Fruit fly (Drosophila melanogaster): ENCODE data around the gene CG3558.

CG3558 gene

dm6 chr2L:3022986-3023385, 30.3 kb downstream of the CG3558 start, which contains the start of the genes alpha4GT1 and Prp40 (continued):
- TF ChIP-seq klu (GFP tag; IDR thresholded peaks at IDR 0.05), result no peak
- TF ChIP-seq Sin3A (optimal IDR thresholded peaks at IDR 0.05), result peak; percentile 45
- TF ChIP-seq CG6654 (GFP tag; optimal IDR thresholded peaks at IDR 0.05), result no peak
- TF ChIP-seq Dip3 (GFP tag; optimal IDR thresholded peaks at IDR 0.05), result no peak
- no peak for TF ChIP-seq CG4424 (GFP tag; optimal IDR thresholded peaks at IDR 0.05)
- no peak for TF ChIP-seq dimm (GFP tag; IDR thresholded peaks at IDR 0.05)
- no peak for TF ChIP-seq CG10543 (GFP tag; optimal IDR thresholded peaks at IDR 0.05)
- TF ChIP-seq vnd (GFP tag; IDR thresholded peaks at IDR 0.05; ENCODE audit: partially characterized antibody), result peak; percentile 86
- TF ChIP-seq Dll (GFP tag; IDR thresholded peaks at IDR 0.05; ENCODE audit: partially characterized antibody), result peak; percentile 79
- TF ChIP-seq usp (GFP tag; optimal IDR thresholded peaks at IDR 0.05), result no peak
- no peak for TF ChIP-seq jigr1 (GFP tag; IDR thresholded peaks at IDR 0.05)
- TF ChIP-seq CG6854 (GFP tag; optimal IDR thresholded peaks at IDR 0.05), result no peak
- no peak for TF ChIP-seq HLHmδ (GFP tag; optimal IDR thresholded peaks at IDR 0.05)
- TF ChIP-seq CTCF (GFP tag; optimal IDR thresholded peaks at IDR 0.05), result no peak
- TF ChIP-seq C15 (GFP tag; IDR thresholded peaks at IDR 0.05), result no peak
- no peak for TF ChIP-seq HLH54F (GFP tag; optimal IDR thresholded peaks at IDR 0.05)
- no peak for TF ChIP-seq Mrtf (GFP tag; IDR thresholded peaks at IDR 0.05)
- TF ChIP-seq Mad (GFP tag; optimal IDR thresholded peaks at IDR 0.05), result no peak
- no peak for TF ChIP-seq CG8281 (tag; optimal IDR thresholded peaks at IDR 0.05)
- TF ChIP-seq CG11398 (GFP tag; optimal IDR thresholded peaks at IDR 0.05), result no peak
- TF ChIP-seq hb (GFP tag; IDR thresholded peaks at IDR 0.05; ENCODE audit: partially characterized antibody), result peak; percentile 79; the same call in 2 of the 3 replicates
- TF ChIP-seq gsb (GFP tag; IDR thresholded peaks at IDR 0.05), result no peak
- no peak for TF ChIP-seq CG3065 (GFP tag; optimal IDR thresholded peaks at IDR 0.05)
- TF ChIP-seq CG2129 (GFP tag; IDR thresholded peaks at IDR 0.05; ENCODE audit: partially characterized antibody), result 0 out of 2 replicates have a peak, but pooled peaks have one; percentile 16
- no peak for TF ChIP-seq Doc2 (GFP tag; IDR thresholded peaks at IDR 0.05)
- no peak for TF ChIP-seq lola (GFP tag; optimal IDR thresholded peaks at IDR 0.05)
- TF ChIP-seq onecut (GFP tag; IDR thresholded peaks at IDR 0.05), result no peak; the same call in 1 of the 2 replicates
- no peak for TF ChIP-seq CG10431 (GFP tag; optimal IDR thresholded peaks at IDR 0.05)
- no peak for TF ChIP-seq run (tag; optimal IDR thresholded peaks at IDR 0.05)
- no peak for TF ChIP-seq nom (GFP tag; optimal IDR thresholded peaks at IDR 0.05)
- TF ChIP-seq jing (GFP tag; optimal IDR thresholded peaks at IDR 0.05), result no peak
- no peak for TF ChIP-seq B-H1 (GFP tag; IDR thresholded peaks at IDR 0.05)
- no peak for TF ChIP-seq ftz-f1 (GFP tag; optimal IDR thresholded peaks at IDR 0.05)
- TF ChIP-seq crc (GFP tag; optimal IDR thresholded peaks at IDR 0.05), result no peak
- TF ChIP-seq z (GFP tag; IDR thresholded peaks at IDR 0.05), result no peak
- peak; percentile 53 for TF ChIP-seq Dp (GFP tag; optimal IDR thresholded peaks at IDR 0.05)
- no peak for TF ChIP-seq CG11695 (GFP tag; IDR thresholded peaks at IDR 0.05)
- TF ChIP-seq hbn (GFP tag; IDR thresholded peaks at IDR 0.05; ENCODE audit: partially characterized antibody), result peak; percentile 71
- TF ChIP-seq Hsf (GFP tag; optimal IDR thresholded peaks at IDR 0.05), result no peak
- no peak for TF ChIP-seq Oli (tag; optimal IDR thresholded peaks at IDR 0.05)
- TF ChIP-seq p53 (GFP tag; optimal IDR thresholded peaks at IDR 0.05), result no peak
- TF ChIP-seq CG7839 (tag; optimal IDR thresholded peaks at IDR 0.05), result no peak
- TF ChIP-seq Gug (GFP tag; IDR thresholded peaks at IDR 0.05), result no peak
- no peak for TF ChIP-seq CG9817 (tag; optimal IDR thresholded peaks at IDR 0.05)
- no peak for TF ChIP-seq gcm (GFP tag; optimal IDR thresholded peaks at IDR 0.05)
- no peak for TF ChIP-seq pum (GFP tag; optimal IDR thresholded peaks at IDR 0.05)
- TF ChIP-seq crol (GFP tag; IDR thresholded peaks at IDR 0.05), result no peak
- no peak for TF ChIP-seq Trl (optimal IDR thresholded peaks at IDR 0.05)
- no peak for TF ChIP-seq Trl (GFP tag; optimal IDR thresholded peaks at IDR 0.05)
- TF ChIP-seq CG5245 (GFP tag; optimal IDR thresholded peaks at IDR 0.05), result no peak
- no peak for TF ChIP-seq hkb (optimal IDR thresholded peaks at IDR 0.05)
- TF ChIP-seq hkb (GFP tag; IDR thresholded peaks at IDR 0.05), result no peak
- TF ChIP-seq CG32772 (GFP tag; IDR thresholded peaks at IDR 0.05), result no peak
- TF ChIP-seq wek (GFP tag; optimal IDR thresholded peaks at IDR 0.05), result no peak
